Fruit fly (Drosophila melanogaster) whole organism, embryonic: ENCODE results near the gene CG4972.

Source experiments
- Ada2b ChIP-seq: fragments of 200-800 bp; sonication (Bioruptor generic); IDR thresholded peaks from 2 replicates; pipeline ENCODE4 v1.3.6; 2022; ENCODE audit warnings: missing biosample characterization, missing genetic modification characterization
- Atf-2 ChIP-seq: fragments of 200-800 bp; sonication (Bioruptor generic); optimal IDR thresholded peaks from 2 replicates; lab custom pipeline; 2016; ENCODE audit warnings: missing biosample characterization, missing genetic modification characterization
- CG1024 ChIP-seq: fragments of 200-800 bp; sonication (Bioruptor generic); IDR thresholded peaks from 2 replicates; pipeline ENCODE4 v1.3.6; 2022; ENCODE audit warnings: missing biosample characterization, missing genetic modification characterization
- CG11723 ChIP-seq: fragments of 200-800 bp; sonication (Bioruptor generic); optimal IDR thresholded peaks from 2 replicates; lab custom pipeline; 2017; ENCODE audit warnings: missing biosample characterization, mild to moderate bottlenecking, missing genetic modification characterization
- CG13894 ChIP-seq: fragments of 200-800 bp; sonication (Bioruptor generic); optimal IDR thresholded peaks from 3 replicates; lab custom pipeline; 2018; ENCODE audit warnings: missing biosample characterization, mild to moderate bottlenecking, missing genetic modification characterization, moderate library complexity
- CG14014 ChIP-seq: fragments of 200-800 bp; sonication (Bioruptor generic); IDR thresholded peaks from 2 replicates; pipeline ENCODE4 v1.3.6; 2022; ENCODE audit warnings: missing biosample characterization, missing genetic modification characterization
- CG15269 ChIP-seq: fragments of 200-800 bp; sonication (Bioruptor generic); optimal IDR thresholded peaks from 2 replicates; lab custom pipeline; 2018; ENCODE audit warnings: missing biosample characterization, mild to moderate bottlenecking, missing genetic modification characterization, moderate library complexity
- CG15696 ChIP-seq: fragments of 200-800 bp; sonication (Bioruptor generic); optimal IDR thresholded peaks from 2 replicates; lab custom pipeline; 2019; ENCODE audit warnings: missing biosample characterization, mild to moderate bottlenecking, missing genetic modification characterization, moderate library complexity
- CG18262 ChIP-seq: fragments of 200-800 bp; optimal IDR thresholded peaks from 3 replicates; lab custom pipeline; 2019; ENCODE audit warnings: missing biosample characterization, mild to moderate bottlenecking, missing genetic modification characterization, moderate library complexity
- CG1832 ChIP-seq: fragments of 200-800 bp; sonication (Bioruptor generic); optimal IDR thresholded peaks from 2 replicates; lab custom pipeline; 2017; ENCODE audit warnings: missing biosample characterization, mild to moderate bottlenecking, missing genetic modification characterization, inconsistent platforms
- CG2116 ChIP-seq: fragments of 200-800 bp; sonication (Bioruptor generic); optimal IDR thresholded peaks from 3 replicates; lab custom pipeline; 2018; ENCODE audit warnings: missing biosample characterization, mild to moderate bottlenecking, missing genetic modification characterization
- CG2202 ChIP-seq: fragments of 200-800 bp; sonication (Bioruptor generic); optimal IDR thresholded peaks from 2 replicates; lab custom pipeline; 2018; ENCODE audit warnings: missing biosample characterization, mild to moderate bottlenecking, missing genetic modification characterization
- CG34422 ChIP-seq: fragments of 200-800 bp; sonication (Bioruptor generic); IDR thresholded peaks from 3 replicates; pipeline ENCODE4 v1.3.6; 2022; ENCODE audit warnings: missing biosample characterization, missing genetic modification characterization
- CG7372 ChIP-seq: fragments of 200-800 bp; sonication (Bioruptor generic); IDR thresholded peaks from 2 replicates; pipeline ENCODE4 v1.3.6; 2022; ENCODE audit warnings: missing biosample characterization, missing genetic modification characterization
- CG7786 ChIP-seq: fragments of 200-800 bp; sonication (Bioruptor generic); optimal IDR thresholded peaks from 2 replicates; lab custom pipeline; 2016; ENCODE audit warnings: missing biosample characterization, missing genetic modification characterization
- CG7963 ChIP-seq: fragments of 200-800 bp; sonication (Bioruptor generic); IDR thresholded peaks from 3 replicates; pipeline ENCODE4 v1.3.6; 2022; ENCODE audit warnings: missing biosample characterization, missing genetic modification characterization; ENCODE audit not compliant: partially characterized antibody
- CG8281 ChIP-seq: fragments of 200-800 bp; sonication (Bioruptor generic); optimal IDR thresholded peaks from 2 replicates; lab custom pipeline; 2018; ENCODE audit warnings: missing biosample characterization, mild to moderate bottlenecking, missing genetic modification characterization, moderate library complexity
- CTCF ChIP-seq: fragments of 200-800 bp; sonication (Bioruptor generic); optimal IDR thresholded peaks from 2 replicates; lab custom pipeline; 2017; ENCODE audit warnings: missing biosample characterization, mild to moderate bottlenecking, missing genetic modification characterization, moderate library complexity
- HLH3B ChIP-seq: fragments of 200-800 bp; sonication (Bioruptor generic); IDR thresholded peaks from 2 replicates; pipeline ENCODE4 v1.3.6; 2022; ENCODE audit warnings: missing biosample characterization, missing genetic modification characterization
- HLH4C ChIP-seq: fragments of 200-800 bp; sonication (Bioruptor generic); IDR thresholded peaks from 3 replicates; pipeline ENCODE4 v1.3.6; 2022; ENCODE audit warnings: missing biosample characterization, missing genetic modification characterization; ENCODE audit not compliant: partially characterized antibody
- Hand ChIP-seq: fragments of 200-800 bp; sonication (Bioruptor generic); optimal IDR thresholded peaks from 2 replicates; lab custom pipeline; 2017; ENCODE audit warnings: mild to moderate bottlenecking, missing biosample characterization, missing genetic modification reagents, missing genetic modification characterization
- MESR4 ChIP-seq: fragments of 200-800 bp; sonication (Bioruptor generic); optimal IDR thresholded peaks from 2 replicates; lab custom pipeline; 2018; ENCODE audit warnings: missing biosample characterization, mild to moderate bottlenecking, missing genetic modification characterization, moderate library complexity
- Med ChIP-seq: fragments of 200-800 bp; sonication (Bioruptor generic); peaks from one replicate; lab custom pipeline; 2016; ENCODE audit warnings: missing biosample characterization, missing genetic modification characterization, mild to moderate bottlenecking, inconsistent platforms, moderate library complexity
- Nf-YA ChIP-seq: fragments of 200-800 bp; sonication (Bioruptor generic); IDR thresholded peaks from 2 replicates; pipeline ENCODE4 v1.3.6; 2022; ENCODE audit warnings: missing biosample characterization, missing genetic modification characterization
- NfI ChIP-seq: fragments of 200-800 bp; sonication (Bioruptor generic); optimal IDR thresholded peaks from 3 replicates; lab custom pipeline; 2018; ENCODE audit warnings: missing biosample characterization, mild to moderate bottlenecking, missing genetic modification characterization, moderate library complexity
- Oli ChIP-seq: fragments of 200-800 bp; sonication (Bioruptor generic); optimal IDR thresholded peaks from 2 replicates; lab custom pipeline; 2018; ENCODE audit warnings: missing biosample characterization, mild to moderate bottlenecking, missing genetic modification characterization, moderate library complexity
- PHDP ChIP-seq: fragments of 200-800 bp; sonication (Bioruptor generic); optimal IDR thresholded peaks from 3 replicates; lab custom pipeline; 2018; ENCODE audit warnings: missing biosample characterization, mild to moderate bottlenecking, missing genetic modification characterization, moderate library complexity
- YL-1 ChIP-seq: fragments of 200-800 bp; sonication (Bioruptor generic); optimal IDR thresholded peaks from 3 replicates; lab custom pipeline; 2017; ENCODE audit warnings: missing biosample characterization, mild to moderate bottlenecking, missing genetic modification characterization
- al ChIP-seq: fragments of 200-800 bp; sonication (Bioruptor generic); IDR thresholded peaks from 2 replicates; pipeline ENCODE4 v1.3.6; 2022; ENCODE audit warnings: missing biosample characterization, missing genetic modification characterization
- ap ChIP-seq: fragments of 200-800 bp; sonication (Bioruptor generic); IDR thresholded peaks from 2 replicates; pipeline ENCODE4 v1.3.6; 2022; ENCODE audit warnings: missing biosample characterization, missing genetic modification characterization
- ara ChIP-seq: fragments of 200-800 bp; sonication (Bioruptor generic); IDR thresholded peaks from 2 replicates; pipeline ENCODE4 v1.3.6; 2022; ENCODE audit warnings: missing biosample characterization, missing genetic modification characterization
- ash1 ChIP-seq: fragments of 200-800 bp; sonication (Bioruptor generic); optimal IDR thresholded peaks from 2 replicates; lab custom pipeline; 2018; ENCODE audit warnings: missing biosample characterization, mild to moderate bottlenecking, missing genetic modification characterization
- cato ChIP-seq: fragments of 200-800 bp; sonication (Bioruptor generic); optimal IDR thresholded peaks from 2 replicates; lab custom pipeline; 2016; ENCODE audit warnings: missing biosample characterization, missing genetic modification characterization, borderline replicate concordance
- dan ChIP-seq: fragments of 200-800 bp; sonication (Bioruptor generic); IDR thresholded peaks from 2 replicates; pipeline ENCODE4 v1.3.6; 2022; ENCODE audit warnings: missing biosample characterization, missing genetic modification characterization
- dmrt99B ChIP-seq: fragments of 200-800 bp; sonication (Bioruptor generic); optimal IDR thresholded peaks from 2 replicates; lab custom pipeline; 2018; ENCODE audit warnings: missing biosample characterization, mild to moderate bottlenecking, missing genetic modification characterization, moderate library complexity
- esg ChIP-seq: fragments of 200-800 bp; sonication (Bioruptor generic); conservative IDR thresholded peaks from 2 replicates; pipeline ENCODE4 v1.3.6; 2022; ENCODE audit warnings: missing biosample characterization, missing genetic modification characterization
- exex ChIP-seq: fragments of 200-800 bp; sonication (Bioruptor generic); optimal IDR thresholded peaks from 4 replicates; lab custom pipeline; 2018; ENCODE audit warnings: missing biosample characterization, mild to moderate bottlenecking, missing genetic modification characterization, moderate library complexity
- ftz-f1 ChIP-seq: fragments of 200-800 bp; sonication (Bioruptor generic); optimal IDR thresholded peaks from 2 replicates; lab custom pipeline; 2016; ENCODE audit warnings: missing biosample characterization, missing genetic modification characterization
- gcm ChIP-seq: fragments of 200-800 bp; sonication (Bioruptor generic); optimal IDR thresholded peaks from 2 replicates; lab custom pipeline; 2019; ENCODE audit warnings: missing biosample characterization, mild to moderate bottlenecking, missing genetic modification characterization, moderate library complexity
- gcm2 ChIP-seq: fragments of 200-800 bp; sonication (Bioruptor generic); optimal IDR thresholded peaks from 2 replicates; lab custom pipeline; 2016; ENCODE audit warnings: missing biosample characterization, missing genetic modification characterization
- grau ChIP-seq: fragments of 200-800 bp; optimal IDR thresholded peaks from 3 replicates; lab custom pipeline; 2019; ENCODE audit warnings: missing biosample characterization, mild to moderate bottlenecking, missing genetic modification characterization, moderate library complexity
- jigr1 ChIP-seq: fragments of 200-800 bp; sonication (Bioruptor generic); IDR thresholded peaks from 3 replicates; pipeline ENCODE4 v1.3.6; 2022; ENCODE audit warnings: missing biosample characterization, missing genetic modification characterization
- kah ChIP-seq: fragments of 200-800 bp; sonication (Bioruptor generic); optimal IDR thresholded peaks from 2 replicates; lab custom pipeline; 2018; ENCODE audit warnings: missing biosample characterization, mild to moderate bottlenecking, missing genetic modification characterization
- mirr ChIP-seq: fragments of 200-800 bp; sonication (Bioruptor generic); optimal IDR thresholded peaks from 3 replicates; lab custom pipeline; 2018; ENCODE audit warnings: missing biosample characterization, mild to moderate bottlenecking, missing genetic modification characterization
- ro ChIP-seq: fragments of 200-800 bp; sonication (Bioruptor generic); IDR thresholded peaks from 2 replicates; pipeline ENCODE4 v1.3.6; 2022; ENCODE audit warnings: missing biosample characterization, missing genetic modification characterization
- stc ChIP-seq: fragments of 200-800 bp; sonication (Bioruptor generic); IDR thresholded peaks from 2 replicates; pipeline ENCODE4 v1.3.6; 2022; ENCODE audit warnings: missing biosample characterization, missing genetic modification characterization
- sug ChIP-seq: fragments of 200-800 bp; optimal IDR thresholded peaks from 2 replicates; lab custom pipeline; 2019; ENCODE audit warnings: missing biosample characterization, mild to moderate bottlenecking, missing genetic modification characterization, moderate library complexity
- toy ChIP-seq: fragments of 200-800 bp; sonication (Bioruptor generic); IDR thresholded peaks from 2 replicates; pipeline ENCODE4 v1.3.6; 2022; ENCODE audit warnings: missing biosample characterization, missing genetic modification characterization
- vvl ChIP-seq: fragments of 200-800 bp; sonication (Bioruptor generic); IDR thresholded peaks from 2 replicates; pipeline ENCODE4 v1.3.6; 2022; ENCODE audit warnings: missing biosample characterization, missing genetic modification characterization
- zen ChIP-seq: fragments of 200-800 bp; sonication (Bioruptor generic); optimal IDR thresholded peaks from 3 replicates; lab custom pipeline; 2018; ENCODE audit warnings: missing biosample characterization, mild to moderate bottlenecking, missing genetic modification characterization, moderate library complexity
- zfh1 ChIP-seq: fragments of 200-800 bp; sonication (Bioruptor generic); IDR thresholded peaks from 3 replicates; pipeline ENCODE4 v1.3.6; 2022; ENCODE audit warnings: missing biosample characterization, missing genetic modification characterization

The CG4972 gene

dm6 chr2L:10334854-10335277 is 20.3 kb downstream of the CG4972 start (continued):
- TF ChIP-seq ro (GFP tag; lab: Robert Waterston, UW): no peak
- TF ChIP-seq PHDP (tag; lab: Kevin White, UChicago): peak; percentile 65
- no peak for TF ChIP-seq CG1832 (GFP tag; lab: Kevin White, UChicago)
- TF ChIP-seq CG34422: peak; percentile 54; the same call in 2 of the 3 replicates
- TF ChIP-seq HLH3B (GFP tag; lab: Robert Waterston, UW): peak; percentile 32; the same call in 1 of the 2 replicates
- TF ChIP-seq CG11723 (GFP tag; lab: Kevin White, UChicago): peak; percentile 75
- no peak for TF ChIP-seq toy (GFP tag; lab: Robert Waterston, UW)
- TF ChIP-seq grau (tag; lab: Kevin White, UChicago): peak; percentile 62
- TF ChIP-seq Nf-YA (GFP tag; lab: Robert Waterston, UW): no peak
- peak; percentile 47 for TF ChIP-seq dmrt99B (tag; lab: Kevin White, UChicago)
- TF ChIP-seq NfI (GFP tag; lab: Kevin White, UChicago): peak; percentile 59
- TF ChIP-seq YL-1 (GFP tag; lab: Kevin White, UChicago): peak; percentile 88
- TF ChIP-seq CG7372 (GFP tag; lab: Robert Waterston, UW): 0 out of 2 replicates have a peak, but pooled peaks have one; percentile 10
- peak; percentile 93 for TF ChIP-seq vvl (GFP tag; lab: Robert Waterston, UW)
- no peak for TF ChIP-seq al (GFP tag; lab: Robert Waterston, UW)
- TF ChIP-seq HLH4C (GFP tag; lab: Robert Waterston, UW): no peak
- peak; percentile 83 for TF ChIP-seq ftz-f1 (GFP tag; lab: Kevin White, UChicago)
- peak; percentile 72 for TF ChIP-seq CG15696 (tag; lab: Kevin White, UChicago)
- TF ChIP-seq CG14014 (GFP tag; lab: Robert Waterston, UW): peak; percentile 56; the same call in 1 of the 2 replicates
- peak; percentile 97 for TF ChIP-seq exex (tag; lab: Kevin White, UChicago)
- no peak for TF ChIP-seq esg (GFP tag; lab: Robert Waterston, UW)
- TF ChIP-seq gcm2: peak; percentile 22
- peak; percentile 30 for TF ChIP-seq CG7786
- TF ChIP-seq Med (GFP tag; lab: Kevin White, UChicago): peak; percentile 93
- TF ChIP-seq ara (GFP tag; lab: Robert Waterston, UW): peak; percentile 69
- no peak for TF ChIP-seq zfh1 (GFP tag; lab: Robert Waterston, UW)
- TF ChIP-seq CG8281 (tag; lab: Kevin White, UChicago): peak; percentile 23
- TF ChIP-seq CG18262 (tag; lab: Kevin White, UChicago): peak; percentile 41
- peak; percentile 26 for TF ChIP-seq CTCF (GFP tag; lab: Kevin White, UChicago)
- TF ChIP-seq zen: peak; percentile 29
- peak; percentile 20 for TF ChIP-seq Hand (GFP tag; lab: Kevin White, UChicago)
- TF ChIP-seq dan (GFP tag; lab: Robert Waterston, UW): no peak
- TF ChIP-seq gcm (GFP tag; lab: Kevin White, UChicago): peak; percentile 34
- peak; percentile 41 for TF ChIP-seq Atf-2
- peak; percentile 93 for TF ChIP-seq CG13894 (tag; lab: Kevin White, UChicago)
- TF ChIP-seq jigr1: no peak
- TF ChIP-seq ap (GFP tag; lab: Robert Waterston, UW): no peak
- TF ChIP-seq stc (GFP tag; lab: Robert Waterston, UW): peak; percentile 71
- TF ChIP-seq CG15269 (tag; lab: Kevin White, UChicago): peak; percentile 36
- no peak for TF ChIP-seq CG2116
- TF ChIP-seq kah (GFP tag; lab: Kevin White, UChicago): peak; percentile 76
- TF ChIP-seq cato (GFP tag; lab: Kevin White, UChicago): no peak
- TF ChIP-seq ash1 (GFP tag; lab: Kevin White, UChicago): peak; percentile 40
- peak; percentile 99 for TF ChIP-seq mirr (GFP tag; lab: Kevin White, UChicago)
- TF ChIP-seq sug (tag; lab: Kevin White, UChicago): peak; percentile 87
- peak; percentile 75; the same call in 1 of the 2 replicates for TF ChIP-seq CG1024
- peak; percentile 70 for TF ChIP-seq MESR4
- no peak for TF ChIP-seq Oli (tag; lab: Kevin White, UChicago)
- peak; percentile 35 for TF ChIP-seq CG2202 (tag; lab: Kevin White, UChicago)
- no peak for TF ChIP-seq CG7963 (GFP tag; lab: Robert Waterston, UW)
- no peak for TF ChIP-seq Ada2b (GFP tag; lab: Robert Waterston, UW)
